Worm (Caenorhabditis elegans) whole organism, L4 larva: ENCODE results near the gene str-82.

Experiments
- R02D3.7 ChIP-seq: fragments of 150-350 bp; sonication (generic microtip); optimal IDR thresholded peaks from 3 replicates; lab custom pipeline; 2014; ENCODE audit warnings: missing biosample characterization, missing genetic modification characterization
- Y75B8A.6 ChIP-seq: fragments of 200-800 bp; sonication (Bioruptor generic); IDR thresholded peaks from 2 replicates; pipeline ENCODE4 v1.3.6; 2022; ENCODE audit warnings: missing genetic modification reagents, missing genetic modification characterization, missing compliant biosample characterization
- aha-1 ChIP-seq: fragments of 150-350 bp; peaks from one replicate; lab custom pipeline; 2014; ENCODE audit warnings: missing biosample characterization, missing genetic modification characterization
- aly-2 ChIP-seq: sonication (generic microtip); optimal IDR thresholded peaks from 2 replicates; lab custom pipeline; 2018; ENCODE audit warnings: missing biosample characterization, missing genetic modification characterization
- ceh-20 ChIP-seq: fragments of 200-800 bp; sonication (Bioruptor generic); IDR thresholded peaks from 2 replicates; pipeline ENCODE4 v1.3.6; 2022; ENCODE audit warnings: missing genetic modification reagents, missing genetic modification characterization, missing compliant biosample characterization
- ces-1 ChIP-seq: fragments of 150-350 bp; sonication (generic microtip); optimal IDR thresholded peaks from 4 replicates; lab custom pipeline; 2014; ENCODE audit warnings: missing biosample characterization, missing genetic modification reagents, missing genetic modification characterization
- ctbp-1 ChIP-seq: fragments of 200-800 bp; sonication (Bioruptor generic); IDR thresholded peaks from 2 replicates; pipeline ENCODE4 v1.3.6; 2022; ENCODE audit warnings: missing genetic modification reagents, missing genetic modification characterization, missing compliant biosample characterization
- dmd-6 ChIP-seq: fragments of 200-800 bp; sonication (Bioruptor generic); IDR thresholded peaks from 2 replicates; pipeline ENCODE4 v1.3.6; 2022; ENCODE audit warnings: missing genetic modification reagents, missing genetic modification characterization, missing compliant biosample characterization
- duxl-1 ChIP-seq: sonication (generic microtip); optimal IDR thresholded peaks from 2 replicates; lab custom pipeline; 2016; ENCODE audit warnings: mild to moderate bottlenecking, missing genetic modification characterization, moderate library complexity, missing compliant biosample characterization; ENCODE audit not compliant: poor library complexity
- dve-1 ChIP-seq: sonication (generic microtip); optimal IDR thresholded peaks from 2 replicates; lab custom pipeline; 2017; ENCODE audit warnings: antibody characterized with exemption, mild to moderate bottlenecking, missing genetic modification characterization, missing compliant biosample characterization; ENCODE audit not compliant: insufficient read depth
- hlh-11 ChIP-seq: fragments of 200-800 bp; sonication (Bioruptor generic); optimal IDR thresholded peaks from 2 replicates; lab custom pipeline; 2018; ENCODE audit warnings: mild to moderate bottlenecking, missing genetic modification characterization, missing compliant biosample characterization
- hlh-30 ChIP-seq: sonication (generic microtip); optimal IDR thresholded peaks from 2 replicates; lab custom pipeline; 2017; ENCODE audit warnings: antibody characterized with exemption, mild to moderate bottlenecking, missing genetic modification characterization, missing compliant biosample characterization; ENCODE audit not compliant: insufficient read depth
- lim-7 ChIP-seq: fragments of 200-800 bp; sonication (Bioruptor generic); IDR thresholded peaks from 2 replicates; pipeline ENCODE4 v1.3.6; 2022; ENCODE audit warnings: missing genetic modification characterization, missing compliant biosample characterization
- lin-1 ChIP-seq: fragments of 200-800 bp; sonication (Bioruptor generic); IDR thresholded peaks from 2 replicates; pipeline ENCODE4 v1.3.6; 2022; ENCODE audit warnings: missing genetic modification reagents, missing genetic modification characterization, missing compliant biosample characterization
- madf-9 ChIP-seq: fragments of 200-800 bp; sonication (Bioruptor generic); conservative IDR thresholded peaks from 2 replicates; pipeline ENCODE4 v1.3.6; 2022; ENCODE audit warnings: missing genetic modification reagents, missing genetic modification characterization, missing compliant biosample characterization
- mdl-1 ChIP-seq, 2 experiments: fragments of 150-350 bp in 1 of 2; sonication (generic microtip) in 1 of 2; optimal IDR thresholded peaks; 2 replicates each; lab custom pipeline; 2014 to 2017; ENCODE audit warnings: missing biosample characterization in 2 of 2, missing genetic modification characterization in 2 of 2
- mes-2 ChIP-seq: sonication (generic microtip); optimal IDR thresholded peaks from 2 replicates; lab custom pipeline; 2016; ENCODE audit warnings: missing genotype, mild to moderate bottlenecking, missing genetic modification characterization, missing compliant biosample characterization; ENCODE audit not compliant: poor library complexity, severe bottlenecking
- mxl-3 ChIP-seq: fragments of 200-800 bp; sonication (Bioruptor generic); optimal IDR thresholded peaks from 2 replicates; lab custom pipeline; 2018; ENCODE audit warnings: mild to moderate bottlenecking, missing genetic modification characterization, missing compliant biosample characterization
- nhr-10 ChIP-seq: fragments of 150-350 bp; optimal IDR thresholded peaks from 2 replicates; lab custom pipeline; 2014; ENCODE audit warnings: missing biosample characterization, missing genetic modification characterization
- nhr-102 ChIP-seq: sonication (generic microtip); optimal IDR thresholded peaks from 2 replicates; lab custom pipeline; 2016; ENCODE audit warnings: mild to moderate bottlenecking, missing genetic modification characterization, moderate library complexity, missing compliant biosample characterization
- nhr-11 ChIP-seq: fragments of 150-350 bp; optimal IDR thresholded peaks from 2 replicates; lab custom pipeline; 2014; ENCODE audit warnings: missing biosample characterization, missing genetic modification characterization
- nhr-237 ChIP-seq: sonication (generic microtip); optimal IDR thresholded peaks from 2 replicates; lab custom pipeline; 2017; ENCODE audit warnings: missing biosample characterization, missing genetic modification characterization
- nhr-25 ChIP-seq: sonication (generic microtip); optimal IDR thresholded peaks from 2 replicates; lab custom pipeline; 2017; ENCODE audit warnings: missing genetic modification characterization, mild to moderate bottlenecking, missing compliant biosample characterization, antibody characterized with exemption, moderate library complexity, borderline replicate concordance; ENCODE audit not compliant: insufficient read depth
- nhr-28 ChIP-seq: fragments of 150-350 bp; optimal IDR thresholded peaks from 2 replicates; lab custom pipeline; 2014; ENCODE audit warnings: missing biosample characterization, missing genetic modification characterization
- nhr-6 ChIP-seq: fragments of 150-350 bp; optimal IDR thresholded peaks from 2 replicates; lab custom pipeline; 2014; ENCODE audit warnings: missing biosample characterization, missing genetic modification characterization
- pha-4 ChIP-seq, 2 experiments: fragments of 150-350 bp in 1 of 2; fragments of 200-800 bp in 1 of 2; sonication (Bioruptor generic) in 1 of 2; IDR thresholded peaks in 1 of 2; optimal IDR thresholded peaks in 1 of 2; 2 replicates each; pipeline versions ENCODE4 v1.3.6 to Lab custom; 2014 to 2022; ENCODE audit warnings: missing genetic modification characterization in 2 of 2, missing genetic modification reagents in 2 of 2, missing biosample characterization in 1 of 2, missing compliant biosample characterization in 1 of 2
- pqm-1 ChIP-seq: sonication (generic microtip); optimal IDR thresholded peaks from 2 replicates; lab custom pipeline; 2017; ENCODE audit warnings: missing biosample characterization, missing genetic modification characterization
- rbr-2 ChIP-seq: sonication (generic microtip); optimal IDR thresholded peaks from 2 replicates; lab custom pipeline; 2016; ENCODE audit warnings: missing genotype, missing genetic modification characterization, missing compliant biosample characterization
- saeg-2 ChIP-seq: fragments of 200-800 bp; sonication (Bioruptor generic); IDR thresholded peaks from 2 replicates; pipeline ENCODE4 v1.3.6; 2022; ENCODE audit warnings: missing genetic modification reagents, missing genetic modification characterization, missing compliant biosample characterization
- unc-62 ChIP-seq, 3 experiments: fragments of 150-350 bp in 1 of 3; sonication (generic microtip); optimal IDR thresholded peaks in 2 of 3; peaks in 1 of 3; 1 replicate in 1 of 3; 2 replicates in 2 of 3; lab custom pipeline; 2014 to 2017; ENCODE audit warnings: missing biosample characterization in 3 of 3, missing genetic modification characterization in 3 of 3, missing genetic modification reagents in 3 of 3, missing genotype in 1 of 3
- zfp-3 ChIP-seq: fragments of 200-800 bp; sonication (Bioruptor generic); conservative IDR thresholded peaks from 2 replicates; pipeline ENCODE4 v1.3.6; 2022; ENCODE audit warnings: missing genetic modification reagents, missing genetic modification characterization, missing compliant biosample characterization
- zip-2 ChIP-seq: fragments of 150-350 bp; optimal IDR thresholded peaks from 2 replicates; lab custom pipeline; 2014; ENCODE audit warnings: missing biosample characterization, missing genetic modification characterization
- ztf-7 ChIP-seq: fragments of 150-350 bp; optimal IDR thresholded peaks from 2 replicates; lab custom pipeline; 2014; ENCODE audit warnings: missing biosample characterization, missing genetic modification characterization

The str-82 gene

DNA sequence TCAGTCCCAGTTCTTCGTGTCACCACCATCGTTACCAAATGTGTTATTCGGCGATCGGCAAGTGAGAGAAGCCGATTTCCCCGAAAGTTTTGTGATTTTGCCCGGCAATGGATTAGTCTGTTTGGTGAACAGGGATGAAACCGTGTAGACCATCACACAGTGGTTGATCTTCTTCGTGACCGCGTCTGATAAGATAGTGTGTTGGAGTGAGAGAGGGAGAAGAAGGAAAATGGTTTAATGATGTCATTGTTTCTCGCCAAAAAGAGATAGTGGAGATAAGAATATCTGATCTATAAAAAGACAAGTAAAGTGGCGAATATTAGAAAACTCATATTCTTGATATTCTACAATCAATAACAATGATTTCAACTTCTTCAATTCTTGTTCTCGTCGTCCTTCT lies 5.4 kb downstream of the str-82 start, which contains the start of gene nlp-31:
Gene nlp-31 (plus strand): TSS at position 237 of the 400 bp plus-strand sequence.
- TF ChIP-seq nhr-6 (tag; lab: Kevin White, UChicago) (no peak), zfp-3 (GFP tag; lab: Robert Waterston, UW) (no peak), nhr-10 (peak; percentile 71), saeg-2 (GFP tag; lab: Robert Waterston, UW) (no peak), Y75B8A.6 (GFP tag; lab: Robert Waterston, UW) (no peak), ztf-7 (tag; lab: Kevin White, UChicago) (no peak), nhr-102 (tag; lab: Kevin White, UChicago) (peak; percentile 29), mxl-3 (GFP tag; lab: Kevin White, UChicago) (peak; percentile 68), hlh-11 (tag; lab: Kevin White, UChicago) (peak; percentile 79), mdl-1 (tag; optimal IDR thresholded peaks at IDR 0.05; lab: Kevin White, UChicago) (peak in 1 of 2 experiments; percentile 75), aly-2 (tag; lab: Kevin White, UChicago) (no peak), pha-4 (GFP tag; IDR thresholded peaks at IDR 0.05; lab: Robert Waterston, UW) (no peak), pha-4 (tag; optimal IDR thresholded peaks at IDR 0.05; lab: Kevin White, UChicago) (no peak), ceh-20 (GFP tag; lab: Robert Waterston, UW) (0 out of 2 replicates have a peak, but pooled peaks have one; percentile 14), hlh-30 (tag; lab: Kevin White, UChicago) (peak; percentile 30), madf-9 (GFP tag; lab: Robert Waterston, UW) (no peak), nhr-237 (tag; lab: Kevin White, UChicago) (no peak), zip-2 (no peak), nhr-28 (tag; lab: Kevin White, UChicago) (peak; percentile 74), mes-2 (tag; lab: Kevin White, UChicago) (no peak), ctbp-1 (no peak), unc-62 (GFP tag; optimal IDR thresholded peaks at IDR 0.05 in 1 of 2; lab: Kevin White, UChicago) (peak in 1 of 2 experiments; percentile 63), unc-62 (tag; optimal IDR thresholded peaks at IDR 0.05; lab: Kevin White, UChicago) (no peak), nhr-25 (tag; lab: Kevin White, UChicago) (peak; percentile 74), dve-1 (tag; lab: Kevin White, UChicago) (no peak), R02D3.7 (tag; lab: Kevin White, UChicago) (no peak), dmd-6 (GFP tag; lab: Robert Waterston, UW) (0 out of 2 replicates have a peak, but pooled peaks have one; percentile 17), lin-1 (no peak), lim-7 (GFP tag; lab: Robert Waterston, UW) (no peak), ces-1 (GFP tag; lab: Kevin White, UChicago) (no peak), nhr-11 (tag; lab: Kevin White, UChicago) (peak; percentile 15), pqm-1 (tag; lab: Kevin White, UChicago) (no peak)

- TF ChIP-seq unc-62 (GFP tag; optimal IDR thresholded peaks at IDR 0.05 in 1 of 2; lab: Kevin White, UChicago) (peak in 1 of 2 experiments; percentile 84), unc-62 (tag; optimal IDR thresholded peaks at IDR 0.05; lab: Kevin White, UChicago) (no peak), duxl-1 (tag; lab: Kevin White, UChicago) (no peak), aha-1 (tag; lab: Kevin White, UChicago) (peak; percentile 98)
Measured at ce11 chrV:3980228-3980933, 5.9 kb downstream of the str-82 start.

DNA sequence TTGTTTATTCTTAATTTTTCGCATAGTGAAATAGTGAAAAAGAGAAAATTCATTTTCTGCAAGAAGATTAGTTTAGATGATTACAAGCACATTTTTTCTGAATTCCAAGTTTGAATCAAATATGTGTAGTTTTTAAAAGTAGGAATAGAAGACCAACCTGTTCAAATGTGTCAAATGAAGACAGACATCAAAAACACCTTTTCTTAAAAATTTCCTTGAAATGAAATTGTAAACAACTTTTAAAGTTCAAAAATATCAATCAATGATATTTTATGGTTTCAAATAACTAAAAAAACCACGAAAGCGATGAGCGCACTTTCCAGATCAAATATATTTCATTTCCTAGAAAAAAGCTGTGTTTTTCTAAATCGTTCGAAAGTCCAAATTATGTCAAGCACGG lies 7.2 kb downstream of the str-82 start, which contains the start of gene nlp-30:
Gene nlp-30 (plus strand): TSS at position 301 of the 400 bp plus-strand sequence.
- TF ChIP-seq rbr-2 (tag; lab: Kevin White, UChicago) (no peak), unc-62 (GFP tag; optimal IDR thresholded peaks at IDR 0.05 in 1 of 2; lab: Kevin White, UChicago) (peak in 1 of 2 experiments; percentile 62), unc-62 (tag; optimal IDR thresholded peaks at IDR 0.05; lab: Kevin White, UChicago) (no peak)
